Worm (Caenorhabditis elegans) whole organism, midembryonic: ENCODE data around the gene F39G3.4.

Experiments used
- T22C8.4 ChIP-seq: fragments of 200-800 bp; sonication (Bioruptor generic); IDR thresholded peaks from 2 replicates; pipeline ENCODE4 v1.3.6; 2022; ENCODE audit warnings: missing genetic modification characterization, missing compliant biosample characterization
- cog-1 ChIP-seq: sonication (generic microtip); optimal IDR thresholded peaks from 2 replicates; lab custom pipeline; 2016; ENCODE audit warnings: missing genetic modification characterization, missing compliant biosample characterization
- flt-1 ChIP-seq: fragments of 200-800 bp; sonication (Bioruptor generic); IDR thresholded peaks from 2 replicates; pipeline ENCODE4 v1.3.6; 2022; ENCODE audit warnings: missing genetic modification characterization, missing compliant biosample characterization
- klf-2 ChIP-seq: fragments of 200-800 bp; sonication (Bioruptor generic); conservative IDR thresholded peaks from 2 replicates; pipeline ENCODE4 v1.3.6; 2022; ENCODE audit warnings: missing genetic modification reagents, missing genetic modification characterization, missing compliant biosample characterization
- med-1 ChIP-seq: sonication (generic microtip); optimal IDR thresholded peaks from 2 replicates; lab custom pipeline; 2017; ENCODE audit warnings: missing genetic modification characterization, mild to moderate bottlenecking, missing compliant biosample characterization, antibody characterized with exemption, missing genetic modification reagents; ENCODE audit not compliant: insufficient read depth
- ref-1 ChIP-seq: fragments of 200-800 bp; sonication (Bioruptor generic); conservative IDR thresholded peaks from 2 replicates; pipeline ENCODE4 v1.3.6; 2022; ENCODE audit warnings: missing genetic modification reagents, missing genetic modification characterization, missing compliant biosample characterization
- ztf-29 ChIP-seq: fragments of 200-800 bp; sonication (Bioruptor generic); IDR thresholded peaks from 2 replicates; pipeline ENCODE4 v1.3.6; 2022; ENCODE audit warnings: missing genetic modification reagents, missing genetic modification characterization, missing compliant biosample characterization

DNA sequence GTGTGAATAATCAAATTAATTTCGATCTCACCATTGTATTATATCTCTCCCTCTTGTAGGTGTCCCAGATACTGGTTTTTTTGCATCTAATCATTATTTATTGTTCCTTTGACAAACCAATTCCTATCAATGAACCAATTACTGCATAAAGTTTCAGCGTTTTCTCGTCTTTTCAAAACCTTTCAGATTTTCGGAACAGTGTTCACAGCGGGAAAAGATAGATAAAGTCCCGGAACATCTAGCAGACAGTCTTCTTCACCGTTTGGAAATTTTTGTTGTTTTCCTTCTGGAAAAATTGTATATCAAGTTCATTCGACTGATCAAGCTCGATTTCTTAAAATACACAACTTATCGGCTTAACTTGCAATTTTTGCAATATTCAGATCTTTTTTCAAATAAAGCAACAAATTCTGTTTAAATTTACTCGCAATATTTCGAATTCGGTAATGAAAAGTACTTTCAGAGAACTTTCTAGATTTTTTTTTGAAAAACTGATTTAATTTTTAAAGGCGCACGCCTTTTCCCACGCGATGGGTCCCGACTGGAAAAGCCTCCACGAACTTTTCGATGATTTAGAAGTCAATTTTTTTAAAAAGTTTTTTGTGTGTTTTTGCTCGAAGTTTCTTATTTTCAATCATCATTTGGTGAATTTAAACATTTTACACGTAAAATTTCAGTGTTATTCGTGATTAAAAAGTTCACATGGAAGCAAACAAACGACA, 30.9 kb downstream of the F39G3.4 start, which contains the start of gene pgl-3:
- TF ChIP-seq ztf-29 (GFP tag; lab: Robert Waterston, UW) (no peak), flt-1 (GFP tag; lab: Robert Waterston, UW) (no peak), T22C8.4 (GFP tag; lab: Robert Waterston, UW) (no peak), klf-2 (GFP tag; lab: Robert Waterston, UW) (no peak), ref-1 (GFP tag; lab: Robert Waterston, UW) (no peak), med-1 (GFP tag; lab: Kevin White, UChicago) (no peak), cog-1 (no peak)
